Worm (Caenorhabditis elegans) whole organism, late embryonic: ENCODE results near the gene F14H12.2.

Experiments
- fkh-10 ChIP-seq: fragments of 150-350 bp; optimal IDR thresholded peaks from 2 replicates; lab custom pipeline; 2014; ENCODE audit warnings: missing biosample characterization, missing genetic modification reagents, missing genetic modification characterization
- hlh-30 ChIP-seq: sonication (generic microtip); optimal IDR thresholded peaks from 2 replicates; lab custom pipeline; 2017; ENCODE audit warnings: antibody characterized with exemption, missing genetic modification characterization, missing compliant biosample characterization; ENCODE audit not compliant: insufficient read depth
- pag-3 ChIP-seq: sonication (generic microtip); optimal IDR thresholded peaks from 2 replicates; lab custom pipeline; 2016; ENCODE audit warnings: missing compliant biosample characterization, missing genetic modification characterization, borderline replicate concordance
- pat-9 ChIP-seq: fragments of 200-800 bp; sonication (Bioruptor generic); optimal IDR thresholded peaks from 2 replicates; lab custom pipeline; 2018; ENCODE audit warnings: mild to moderate bottlenecking, missing genetic modification characterization, moderate library complexity, missing compliant biosample characterization
- sox-4 ChIP-seq: sonication (generic microtip); optimal IDR thresholded peaks from 2 replicates; lab custom pipeline; 2017; ENCODE audit warnings: mild to moderate bottlenecking, missing genetic modification characterization, inconsistent platforms, missing compliant biosample characterization
- tbx-2 ChIP-seq: sonication (generic microtip); optimal IDR thresholded peaks from 2 replicates; lab custom pipeline; 2016; ENCODE audit warnings: missing genetic modification characterization, missing compliant biosample characterization

ce11 chrX:4386493-4386892 is 36.2 kb downstream of the F14H12.2 start:
- TF ChIP-seq sox-4 (tag; lab: Kevin White, UChicago) (no peak), pag-3 (tag; lab: Kevin White, UChicago) (no peak), tbx-2 (no peak), pat-9 (tag; lab: Kevin White, UChicago) (no peak), fkh-10 (GFP tag; lab: Kevin White, UChicago) (no peak), hlh-30 (no peak)
